Worm (Caenorhabditis elegans) whole organism, L4 larva: ENCODE results near the gene M176.9.
"Not testable (repeated sequence)": the region's sequence is repeated elsewhere in the genome, so short reads cannot be mapped to it uniquely, and the experiment has no call there.

Experiments used
- D1046.2 ChIP-seq: fragments of 200-800 bp; sonication (Bioruptor generic); IDR thresholded peaks from 2 replicates; pipeline ENCODE4 v1.3.6; 2022; ENCODE audit warnings: missing genetic modification characterization, missing compliant biosample characterization
- ZK546.5 ChIP-seq, 2 experiments: sonication (generic microtip); optimal IDR thresholded peaks; 2 replicates each; lab custom pipeline; 2017; ENCODE audit warnings: missing biosample characterization in 2 of 2, missing genetic modification characterization in 2 of 2
- egl-43 ChIP-seq: fragments of 200-800 bp; sonication (Bioruptor generic); IDR thresholded peaks from 2 replicates; pipeline ENCODE4 v1.3.6; 2022; ENCODE audit warnings: missing genetic modification reagents, missing genetic modification characterization, missing compliant biosample characterization

- not testable (repeated sequence) for TF ChIP-seq ZK546.5 (tag; optimal IDR thresholded peaks at IDR 0.05; lab: Kevin White, UChicago); egl-43 (GFP tag; lab: Robert Waterston, UW); D1046.2 (GFP tag; lab: Robert Waterston, UW)
Observed at ce11 chrII:9459462-9459861, 48.1 kb upstream of the M176.9 start, which contains the start of gene R09D1.14.
